Worm (Caenorhabditis elegans): ENCODE data around the gene eel-1.

Gene eel-1

ce11 chrIV:3092978-3093377 is 43.1 kb upstream of the eel-1 start:
- TF ChIP-seq aha-1 (tag) (peak; percentile 95), rbr-2 (tag; optimal IDR thresholded peaks at IDR 0.05) (no peak)

- TF ChIP-seq arid-1 (GFP tag; conservative IDR thresholded peaks at IDR 0.05) (no peak), lir-3 (tag; optimal IDR thresholded peaks at IDR 0.05) (no peak), madf-5 (GFP tag; IDR thresholded peaks at IDR 0.05) (no peak), mes-2 (tag; optimal IDR thresholded peaks at IDR 0.05; ENCODE audit: poor library complexity, severe bottlenecking) (no peak), nhr-10 (tag; optimal IDR thresholded peaks at IDR 0.05) (no peak), Y5F2A.4 (GFP tag; optimal IDR thresholded peaks at IDR 0.05) (no peak), attf-4 (tag; optimal IDR thresholded peaks at IDR 0.05) (no peak), mxl-3 (GFP tag; optimal IDR thresholded peaks at IDR 0.05) (no peak), hlh-11 (tag; optimal IDR thresholded peaks at IDR 0.05) (no peak), ctbp-1 (GFP tag; IDR thresholded peaks at IDR 0.05) (no peak)
Observed at ce11 chrIV:3091112-3091511, 41.2 kb upstream of the eel-1 start.

ce11 chrIV:3089611-3090010 is 39.7 kb upstream of the eel-1 start:
- TF ChIP-seq aha-1 (tag) = peak; percentile 70
- no peak for TF ChIP-seq daf-16 (GFP tag; optimal IDR thresholded peaks at IDR 0.05)
- TF ChIP-seq daf-16 (tag; optimal IDR thresholded peaks at IDR 0.05) = no peak
- TF ChIP-seq unc-130 (GFP tag; optimal IDR thresholded peaks at IDR 0.05) = no peak
- no peak for TF ChIP-seq lir-3 (tag; optimal IDR thresholded peaks at IDR 0.05)
- TF ChIP-seq ctbp-1 (GFP tag; IDR thresholded peaks at IDR 0.05) = no peak
- no peak for TF ChIP-seq lin-15B (tag; optimal IDR thresholded peaks at IDR 0.05)
- peak in 1 of 2 experiments; percentile 91 for TF ChIP-seq unc-62 (GFP tag; optimal IDR thresholded peaks at IDR 0.05 in 1 of 2)
- no peak for TF ChIP-seq unc-62 (tag; optimal IDR thresholded peaks at IDR 0.05)
- TF ChIP-seq rbr-2 (tag; optimal IDR thresholded peaks at IDR 0.05) = no peak
- no peak for TF ChIP-seq tag-97 (GFP tag; IDR thresholded peaks at IDR 0.05)
- no peak for TF ChIP-seq spr-3 (GFP tag; optimal IDR thresholded peaks at IDR 0.05)
- no peak for TF ChIP-seq madf-9 (GFP tag; conservative IDR thresholded peaks at IDR 0.05)
- TF ChIP-seq mxl-2 (GFP tag; conservative IDR thresholded peaks at IDR 0.05) = no peak
- TF ChIP-seq fkh-10 (GFP tag; optimal IDR thresholded peaks at IDR 0.05) = no peak

- TF ChIP-seq lsy-2 (tag; optimal IDR thresholded peaks at IDR 0.05) = no peak
Observed at ce11 chrIV:3086825-3087224, 36.9 kb upstream of the eel-1 start, which contains the start of gene Y67D8C.9. Gene Y67D8C.9, minus strand, starts transcription at chrIV:3086925.

ce11 chrIV:3076802-3077201 is 26.9 kb upstream of the eel-1 start:
- peak in 1 of 2 experiments; percentile 90 for TF ChIP-seq unc-62 (GFP tag; optimal IDR thresholded peaks at IDR 0.05 in 1 of 2)
- TF ChIP-seq unc-62 (tag; optimal IDR thresholded peaks at IDR 0.05) = no peak
- TF ChIP-seq aha-1 (tag) = peak; percentile 80
- no peak for TF ChIP-seq lin-15B (tag; optimal IDR thresholded peaks at IDR 0.05)
- no peak for TF ChIP-seq lin-29 (GFP tag; IDR thresholded peaks at IDR 0.05)
- no peak for TF ChIP-seq T20F7.1 (GFP tag; optimal IDR thresholded peaks at IDR 0.05)
- TF ChIP-seq pha-4 (GFP tag; IDR thresholded peaks at IDR 0.05) = no peak
- TF ChIP-seq pha-4 (tag; optimal IDR thresholded peaks at IDR 0.05) = no peak
- 0 out of 2 replicates have a peak, but pooled peaks have one; percentile 43 for TF ChIP-seq D1046.2 (GFP tag; IDR thresholded peaks at IDR 0.05)
- no peak for TF ChIP-seq ztf-7 (tag; optimal IDR thresholded peaks at IDR 0.05)
- TF ChIP-seq lin-38 (GFP tag; IDR thresholded peaks at IDR 0.05) = no peak
- TF ChIP-seq madf-9 (GFP tag; conservative IDR thresholded peaks at IDR 0.05) = no peak
- no peak for TF ChIP-seq ztf-11 (tag; optimal IDR thresholded peaks at IDR 0.05)

- no peak for TF ChIP-seq hif-1 (tag; optimal IDR thresholded peaks at IDR 0.05)
- peak; percentile 72 for TF ChIP-seq aha-1 (tag)
Observed at ce11 chrIV:3076207-3076606, 26.3 kb upstream of the eel-1 start, which contains the start of gene Y67D8C.22. Gene Y67D8C.22, minus strand, starts transcription at chrIV:3076307.

Data from whole organism, L4 larva.